Fruit fly (Drosophila melanogaster) whole organism, embryonic: ENCODE measurements around the gene Vps52.
A peak's percentile ranks its signal among the peaks of the same experiment; 100 is the strongest.

ENCODE experiments used
- Atf6 ChIP-seq: fragments of 200-800 bp; sonication (Bioruptor generic); IDR thresholded peaks from 2 replicates; pipeline ENCODE4 v1.3.6; 2022; ENCODE audit warnings: missing biosample characterization, missing genetic modification characterization
- Blimp-1 ChIP-seq: fragments of 200-800 bp; sonication (Bioruptor generic); optimal IDR thresholded peaks from 3 replicates; lab custom pipeline; 2018; ENCODE audit warnings: missing biosample characterization, missing genetic modification characterization, mild to moderate bottlenecking, moderate library complexity, missing genetic modification reagents
- CG10267 ChIP-seq: fragments of 200-800 bp; sonication (Bioruptor generic); optimal IDR thresholded peaks from 2 replicates; lab custom pipeline; 2018; ENCODE audit warnings: missing biosample characterization, mild to moderate bottlenecking, missing genetic modification characterization, moderate library complexity
- CG10543 ChIP-seq: fragments of 200-800 bp; sonication (Bioruptor generic); optimal IDR thresholded peaks from 3 replicates; lab custom pipeline; 2017; ENCODE audit warnings: missing biosample characterization, mild to moderate bottlenecking, missing genetic modification characterization, moderate library complexity
- CG12391 ChIP-seq: fragments of 200-800 bp; sonication (Bioruptor generic); optimal IDR thresholded peaks from 3 replicates; lab custom pipeline; 2018; ENCODE audit warnings: missing biosample characterization, mild to moderate bottlenecking, missing genetic modification characterization, moderate library complexity
- CG13624 ChIP-seq: fragments of 200-800 bp; sonication (Bioruptor generic); optimal IDR thresholded peaks from 2 replicates; lab custom pipeline; 2016; ENCODE audit warnings: missing biosample characterization, missing genetic modification characterization
- CG14860 ChIP-seq: fragments of 200-800 bp; sonication (Bioruptor generic); IDR thresholded peaks from 3 replicates; pipeline ENCODE4 v1.3.6; 2022; ENCODE audit warnings: missing biosample characterization, missing genetic modification characterization; ENCODE audit not compliant: partially characterized antibody
- CG14965 ChIP-seq: fragments of 200-800 bp; sonication (Bioruptor generic); optimal IDR thresholded peaks from 2 replicates; lab custom pipeline; 2016; ENCODE audit warnings: missing biosample characterization, missing genetic modification characterization, borderline replicate concordance
- CG15696 ChIP-seq: fragments of 200-800 bp; sonication (Bioruptor generic); optimal IDR thresholded peaks from 2 replicates; lab custom pipeline; 2019; ENCODE audit warnings: missing biosample characterization, mild to moderate bottlenecking, missing genetic modification characterization, moderate library complexity
- CG2116 ChIP-seq: fragments of 200-800 bp; sonication (Bioruptor generic); optimal IDR thresholded peaks from 3 replicates; lab custom pipeline; 2018; ENCODE audit warnings: missing biosample characterization, mild to moderate bottlenecking, missing genetic modification characterization
- CG2202 ChIP-seq: fragments of 200-800 bp; sonication (Bioruptor generic); optimal IDR thresholded peaks from 2 replicates; lab custom pipeline; 2018; ENCODE audit warnings: missing biosample characterization, mild to moderate bottlenecking, missing genetic modification characterization
- CG3995 ChIP-seq: fragments of 200-800 bp; sonication (Bioruptor generic); optimal IDR thresholded peaks from 3 replicates; lab custom pipeline; 2016; ENCODE audit warnings: missing biosample characterization, missing genetic modification characterization
- CG42726 ChIP-seq: fragments of 200-800 bp; sonication (Bioruptor generic); IDR thresholded peaks from 2 replicates; pipeline ENCODE4 v1.3.6; 2022; ENCODE audit warnings: missing biosample characterization, missing genetic modification characterization; ENCODE audit not compliant: partially characterized antibody
- CG6654 ChIP-seq: fragments of 200-800 bp; sonication (Bioruptor generic); optimal IDR thresholded peaks from 2 replicates; lab custom pipeline; 2017; ENCODE audit warnings: missing biosample characterization, mild to moderate bottlenecking, missing genetic modification characterization
- CG7839 ChIP-seq: fragments of 200-800 bp; sonication (Bioruptor generic); optimal IDR thresholded peaks from 3 replicates; lab custom pipeline; 2018; ENCODE audit warnings: missing biosample characterization, mild to moderate bottlenecking, missing genetic modification characterization, moderate library complexity
- CG8478 ChIP-seq: fragments of >200 bp; optimal IDR thresholded peaks from 2 replicates; lab custom pipeline; 2018
- CG9817 ChIP-seq: fragments of 200-800 bp; sonication (Bioruptor generic); optimal IDR thresholded peaks from 2 replicates; lab custom pipeline; 2018; ENCODE audit warnings: missing biosample characterization, mild to moderate bottlenecking, missing genetic modification characterization, moderate library complexity
- CoRest ChIP-seq: fragments of 200-800 bp; sonication (Bioruptor generic); optimal IDR thresholded peaks from 3 replicates; lab custom pipeline; 2018; ENCODE audit warnings: missing biosample characterization, mild to moderate bottlenecking, missing genetic modification characterization, moderate library complexity
- Dek ChIP-seq: fragments of 200-800 bp; sonication (Bioruptor generic); optimal IDR thresholded peaks from 3 replicates; lab custom pipeline; 2019; ENCODE audit warnings: missing biosample characterization, mild to moderate bottlenecking, missing genetic modification characterization, moderate library complexity
- E2f1 ChIP-seq: fragments of 200-800 bp; sonication (Bioruptor generic); IDR thresholded peaks from 2 replicates; pipeline ENCODE4 v1.3.6; 2022; ENCODE audit warnings: missing biosample characterization, missing genetic modification characterization
- Fer3 ChIP-seq: fragments of 200-800 bp; sonication (Bioruptor generic); optimal IDR thresholded peaks from 2 replicates; lab custom pipeline; 2018; ENCODE audit warnings: missing biosample characterization, mild to moderate bottlenecking, missing genetic modification characterization, moderate library complexity
- HmgD ChIP-seq: fragments of 200-800 bp; sonication (Bioruptor generic); optimal IDR thresholded peaks from 3 replicates; lab custom pipeline; 2016; ENCODE audit warnings: missing biosample characterization, missing genetic modification characterization
- Kr ChIP-seq: fragments of 200-800 bp; sonication (Bioruptor generic); optimal IDR thresholded peaks from 2 replicates; lab custom pipeline; 2017; ENCODE audit warnings: missing biosample characterization, mild to moderate bottlenecking, missing genetic modification characterization
- NK7.1 ChIP-seq: fragments of 200-800 bp; sonication (Bioruptor generic); optimal IDR thresholded peaks from 3 replicates; lab custom pipeline; 2016; ENCODE audit warnings: missing biosample characterization, missing genetic modification characterization
- Oli ChIP-seq: fragments of 200-800 bp; sonication (Bioruptor generic); optimal IDR thresholded peaks from 2 replicates; lab custom pipeline; 2018; ENCODE audit warnings: missing biosample characterization, mild to moderate bottlenecking, missing genetic modification characterization, moderate library complexity
- Optix ChIP-seq: fragments of 200-800 bp; sonication (Bioruptor generic); IDR thresholded peaks from 3 replicates; pipeline ENCODE4 v1.3.6; 2022; ENCODE audit warnings: missing biosample characterization, missing genetic modification characterization
- Xrp1 ChIP-seq: fragments of 200-800 bp; sonication (Bioruptor generic); IDR thresholded peaks from 2 replicates; pipeline ENCODE4 v1.3.6; 2022; ENCODE audit warnings: missing biosample characterization, missing genetic modification characterization
- abd-A ChIP-seq: fragments of 200-800 bp; sonication (Bioruptor generic); optimal IDR thresholded peaks from 3 replicates; lab custom pipeline; 2019; ENCODE audit warnings: missing biosample characterization, mild to moderate bottlenecking, missing genetic modification characterization, moderate library complexity
- ac ChIP-seq: fragments of 200-800 bp; sonication (Bioruptor generic); optimal IDR thresholded peaks from 3 replicates; lab custom pipeline; 2017; ENCODE audit warnings: missing biosample characterization, mild to moderate bottlenecking, missing genetic modification characterization
- bab2 ChIP-seq: fragments of 200-800 bp; sonication (Bioruptor generic); optimal IDR thresholded peaks from 2 replicates; lab custom pipeline; 2016; ENCODE audit warnings: missing biosample characterization, missing genetic modification characterization
- cg ChIP-seq: fragments of 200-800 bp; sonication (Bioruptor generic); optimal IDR thresholded peaks from 3 replicates; lab custom pipeline; 2019; ENCODE audit warnings: missing biosample characterization, mild to moderate bottlenecking, missing genetic modification characterization, moderate library complexity
- dan ChIP-seq: fragments of 200-800 bp; sonication (Bioruptor generic); IDR thresholded peaks from 2 replicates; pipeline ENCODE4 v1.3.6; 2022; ENCODE audit warnings: missing biosample characterization, missing genetic modification characterization
- ems ChIP-seq: fragments of 200-800 bp; sonication (Bioruptor generic); optimal IDR thresholded peaks from 3 replicates; lab custom pipeline; 2016; ENCODE audit warnings: missing biosample characterization, missing genetic modification characterization
- en ChIP-seq: fragments of 200-800 bp; sonication (Bioruptor generic); optimal IDR thresholded peaks from 2 replicates; lab custom pipeline; 2016; ENCODE audit warnings: missing biosample characterization, missing genetic modification characterization
- esg ChIP-seq: fragments of 200-800 bp; sonication (Bioruptor generic); conservative IDR thresholded peaks from 2 replicates; pipeline ENCODE4 v1.3.6; 2022; ENCODE audit warnings: missing biosample characterization, missing genetic modification characterization
- ewg ChIP-seq: fragments of 200-800 bp; sonication (Bioruptor generic); optimal IDR thresholded peaks from 3 replicates; lab custom pipeline; 2017; ENCODE audit warnings: mild to moderate bottlenecking, missing biosample characterization, missing genetic modification reagents, missing genetic modification characterization
- fd102C ChIP-seq: fragments of 200-800 bp; sonication (Bioruptor generic); optimal IDR thresholded peaks from 2 replicates; lab custom pipeline; 2018; ENCODE audit warnings: missing biosample characterization, mild to moderate bottlenecking, missing genetic modification characterization, moderate library complexity
- gcm ChIP-seq: fragments of 200-800 bp; sonication (Bioruptor generic); optimal IDR thresholded peaks from 2 replicates; lab custom pipeline; 2019; ENCODE audit warnings: missing biosample characterization, mild to moderate bottlenecking, missing genetic modification characterization, moderate library complexity
- ind ChIP-seq: fragments of 200-800 bp; sonication (Bioruptor generic); optimal IDR thresholded peaks from 3 replicates; lab custom pipeline; 2016; ENCODE audit warnings: missing biosample characterization, missing genetic modification characterization
- lola ChIP-seq, 3 experiments: fragments of >200 bp in 2 of 3; fragments of 200-800 bp in 1 of 3; sonication (Bioruptor generic) in 1 of 3; optimal IDR thresholded peaks; 2 replicates each; lab custom pipeline; 2017 to 2019; ENCODE audit warnings: missing biosample characterization in 3 of 3, missing genetic modification characterization in 3 of 3, mild to moderate bottlenecking in 1 of 3, moderate library complexity in 1 of 3
- oc ChIP-seq: fragments of 200-800 bp; sonication (Bioruptor generic); optimal IDR thresholded peaks from 2 replicates; lab custom pipeline; 2018; ENCODE audit warnings: missing biosample characterization, mild to moderate bottlenecking, missing genetic modification characterization, moderate library complexity
- onecut ChIP-seq: fragments of 200-800 bp; sonication (Bioruptor generic); IDR thresholded peaks from 2 replicates; pipeline ENCODE4 v1.3.6; 2022; ENCODE audit warnings: missing biosample characterization, missing genetic modification characterization
- prd ChIP-seq, 3 experiments: fragments of >200 bp in 2 of 3; fragments of 200-800 bp in 1 of 3; sonication (Bioruptor generic) in 1 of 3; optimal IDR thresholded peaks in 2 of 3; IDR thresholded peaks in 1 of 3; 2 replicates in 2 of 3; 3 replicates in 1 of 3; pipeline versions ENCODE4 v1.3.6 to Lab custom; 2017 to 2022; ENCODE audit warnings: missing biosample characterization in 1 of 3, missing genetic modification characterization in 1 of 3
- ranshi ChIP-seq: fragments of 200-800 bp; sonication (Bioruptor generic); IDR thresholded peaks from 2 replicates; pipeline ENCODE4 v1.3.6; 2022; ENCODE audit warnings: missing biosample characterization, missing genetic modification characterization
- sens ChIP-seq: fragments of 200-800 bp; sonication (Bioruptor generic); peaks from one replicate; lab custom pipeline; 2016; ENCODE audit warnings: missing biosample characterization, missing genetic modification characterization
- sens-2 ChIP-seq: fragments of 200-800 bp; sonication (Bioruptor generic); IDR thresholded peaks from 2 replicates; pipeline ENCODE4 v1.3.6; 2022; ENCODE audit warnings: missing biosample characterization, missing genetic modification characterization
- sqz ChIP-seq: fragments of 200-800 bp; sonication (Bioruptor generic); optimal IDR thresholded peaks from 3 replicates; lab custom pipeline; 2018; ENCODE audit warnings: missing biosample characterization, mild to moderate bottlenecking, missing genetic modification characterization
- wdn ChIP-seq: fragments of 200-800 bp; sonication (Bioruptor generic); IDR thresholded peaks from 2 replicates; pipeline ENCODE4 v1.3.6; 2022; ENCODE audit warnings: missing biosample characterization, missing genetic modification characterization
- zen ChIP-seq: fragments of 200-800 bp; sonication (Bioruptor generic); optimal IDR thresholded peaks from 3 replicates; lab custom pipeline; 2018; ENCODE audit warnings: missing biosample characterization, mild to moderate bottlenecking, missing genetic modification characterization, moderate library complexity

The Vps52 gene

DNA sequence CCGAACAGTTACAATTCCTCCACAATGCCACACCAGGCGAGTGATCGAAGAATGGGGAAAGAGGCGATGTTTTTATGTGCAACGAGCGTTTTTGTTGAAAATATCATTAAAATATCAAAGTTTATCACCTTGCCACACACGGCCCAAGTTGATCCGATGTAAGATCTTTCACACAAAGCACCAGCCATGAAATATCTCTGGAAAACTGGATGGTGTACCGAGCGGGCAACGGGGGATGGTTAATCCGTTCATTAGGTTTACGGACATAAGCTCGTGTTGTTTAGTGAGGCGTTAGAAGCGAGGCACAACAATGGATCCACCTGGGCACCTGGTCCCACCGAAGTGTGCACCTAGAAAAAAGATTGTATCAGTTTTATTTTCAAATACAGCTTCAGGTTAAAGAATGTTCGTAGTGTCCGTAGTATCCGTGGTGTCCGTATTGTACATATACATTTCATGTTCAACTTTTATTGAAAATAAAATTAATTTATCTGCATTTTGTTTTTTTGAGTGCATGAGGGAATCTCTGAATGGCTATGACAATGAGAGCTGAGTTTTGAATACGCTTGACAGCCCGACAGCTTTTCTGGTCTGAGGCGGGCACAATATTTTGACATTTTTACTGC lies 27.1 kb downstream of the Vps52 start (continued):
- peak; percentile 43; the same call in 1 of the 2 replicates for TF ChIP-seq onecut (GFP tag; lab: Robert Waterston, UW)
- TF ChIP-seq ac (GFP tag; lab: Kevin White, UChicago): no peak
- peak; percentile 73 for TF ChIP-seq CG7839
- peak; percentile 60 for TF ChIP-seq gcm (GFP tag; lab: Kevin White, UChicago)
- TF ChIP-seq sens-2 (GFP tag; lab: Robert Waterston, UW): no peak
- TF ChIP-seq CG12391 (tag; lab: Kevin White, UChicago): peak; percentile 66
- TF ChIP-seq CG6654 (GFP tag; lab: Kevin White, UChicago): no peak
- no peak for TF ChIP-seq CG14965 (GFP tag; lab: Kevin White, UChicago)
- TF ChIP-seq CG15696 (tag; lab: Kevin White, UChicago): peak; percentile 22
- TF ChIP-seq Kr (GFP tag; lab: Kevin White, UChicago): no peak
- TF ChIP-seq CG8478 (lab: Kevin White, UChicago): no peak
- TF ChIP-seq dan (GFP tag; lab: Robert Waterston, UW): no peak
- TF ChIP-seq ind (GFP tag; lab: Kevin White, UChicago): peak; percentile 43
- TF ChIP-seq ranshi: peak; percentile 54
- peak; percentile 36 for TF ChIP-seq Dek (tag; lab: Kevin White, UChicago)
- TF ChIP-seq CoRest (tag; lab: Kevin White, UChicago): peak; percentile 58
- TF ChIP-seq CG13624 (GFP tag; lab: Kevin White, UChicago): peak; percentile 44
- TF ChIP-seq bab2 (GFP tag; lab: Kevin White, UChicago): peak; percentile 49
- peak; percentile 61; the same call in 1 of the 2 replicates for TF ChIP-seq Atf6 (GFP tag; lab: Robert Waterston, UW)
- no peak for TF ChIP-seq fd102C
- TF ChIP-seq Xrp1 (GFP tag; lab: Robert Waterston, UW): peak; percentile 80
- TF ChIP-seq CG2202 (tag; lab: Kevin White, UChicago): peak; percentile 40
- TF ChIP-seq CG3995 (GFP tag; lab: Kevin White, UChicago): no peak
- TF ChIP-seq CG14860: no peak
- TF ChIP-seq oc: peak; percentile 96
- no peak for TF ChIP-seq CG10543 (GFP tag; lab: Kevin White, UChicago)
- peak in 1 of 3 experiments; percentile 77 for TF ChIP-seq lola (GFP tag; optimal IDR thresholded peaks at IDR 0.05; lab: Kevin White, UChicago)
- TF ChIP-seq Blimp-1 (GFP tag; lab: Kevin White, UChicago): peak; percentile 76
- TF ChIP-seq Oli: peak; percentile 62
- peak; percentile 66 for TF ChIP-seq CG10267
- TF ChIP-seq NK7.1: peak; percentile 9
- peak; percentile 31 for TF ChIP-seq zen (tag; lab: Kevin White, UChicago)
- TF ChIP-seq CG9817: peak; percentile 62
- TF ChIP-seq sens (GFP tag; lab: Kevin White, UChicago): peak; percentile 95
- TF ChIP-seq en (GFP tag; lab: Kevin White, UChicago): peak; percentile 13
- peak; percentile 57 for TF ChIP-seq esg (GFP tag; lab: Robert Waterston, UW)
- peak; percentile 39 for TF ChIP-seq abd-A (tag; lab: Kevin White, UChicago)
- no peak for TF ChIP-seq prd (optimal IDR thresholded peaks at IDR 0.05; lab: Kevin White, UChicago)
- TF ChIP-seq prd (GFP tag; IDR thresholded peaks at IDR 0.05; lab: Robert Waterston, UW): peak; percentile 66; the same call in 2 of the 3 replicates
- TF ChIP-seq CG42726 (GFP tag; lab: Robert Waterston, UW): no peak
- TF ChIP-seq sqz: peak; percentile 19
- TF ChIP-seq Optix (GFP tag; lab: Robert Waterston, UW): peak; percentile 45; the same call in 1 of the 3 replicates
- no peak for TF ChIP-seq wdn (GFP tag; lab: Robert Waterston, UW)
- TF ChIP-seq Fer3 (tag; lab: Kevin White, UChicago): peak; percentile 51
- peak; percentile 26; the same call in 1 of the 2 replicates for TF ChIP-seq E2f1 (GFP tag; lab: Robert Waterston, UW)
- peak; percentile 18 for TF ChIP-seq ewg
- TF ChIP-seq cg (GFP tag; lab: Kevin White, UChicago): no peak
- TF ChIP-seq CG2116 (GFP tag; lab: Kevin White, UChicago): no peak
- TF ChIP-seq ems (GFP tag; lab: Kevin White, UChicago): peak; percentile 51
- TF ChIP-seq HmgD (GFP tag; lab: Kevin White, UChicago): no peak
